Worm (Caenorhabditis elegans) whole organism, midembryonic: Measurements from ENCODE around the gene csr-1.

Experiments used
- flt-1 ChIP-seq: fragments of 200-800 bp; sonication (Bioruptor generic); IDR thresholded peaks from 2 replicates; pipeline ENCODE4 v1.3.6; 2022; ENCODE audit warnings: missing genetic modification characterization, missing compliant biosample characterization
- klf-2 ChIP-seq: fragments of 200-800 bp; sonication (Bioruptor generic); conservative IDR thresholded peaks from 2 replicates; pipeline ENCODE4 v1.3.6; 2022; ENCODE audit warnings: missing genetic modification reagents, missing genetic modification characterization, missing compliant biosample characterization
- ztf-29 ChIP-seq: fragments of 200-800 bp; sonication (Bioruptor generic); IDR thresholded peaks from 2 replicates; pipeline ENCODE4 v1.3.6; 2022; ENCODE audit warnings: missing genetic modification reagents, missing genetic modification characterization, missing compliant biosample characterization

ce11 chrIV:7988385-7988784 lies 31.3 kb downstream of the csr-1 start, which contains the start of gene col-115:
- no peak for TF ChIP-seq klf-2 (GFP tag; lab: Robert Waterston, UW)
- TF ChIP-seq flt-1 (GFP tag; lab: Robert Waterston, UW) = no peak
- TF ChIP-seq ztf-29 (GFP tag; lab: Robert Waterston, UW) = no peak
